Worm (Caenorhabditis elegans): ENCODE results near the gene gsp-2.

gsp-2 gene

DNA sequence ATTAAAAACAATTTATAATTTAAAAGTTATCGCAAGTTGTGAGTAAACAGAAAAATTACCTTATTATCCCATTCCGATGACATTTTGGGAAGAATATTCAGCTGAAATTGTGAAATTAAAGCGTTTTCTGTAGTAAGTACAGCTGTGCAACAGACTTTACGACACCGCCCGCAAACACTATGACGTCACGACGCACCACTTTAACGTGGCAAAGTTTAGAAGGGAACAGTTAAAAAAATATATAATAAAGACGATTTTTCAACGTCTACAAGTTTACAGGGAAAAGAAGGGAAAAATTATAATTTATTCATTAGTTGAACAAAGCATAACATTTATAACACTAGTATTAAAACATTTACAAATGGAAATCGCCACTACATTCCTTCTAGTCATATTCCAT is 17.5 kb downstream of the gsp-2 start, which contains the start of gene F08F8.9:
F08F8.9 (minus strand) TSS at position 101 of the 400 bp plus-strand sequence.
- TF ChIP-seq F57A8.1 (GFP tag; optimal IDR thresholded peaks at IDR 0.05) = no peak
- no peak for TF ChIP-seq nhr-90 (tag; optimal IDR thresholded peaks at IDR 0.05)
- no peak for TF ChIP-seq K12H6.12 (tag; optimal IDR thresholded peaks at IDR 0.05)
- no peak for TF ChIP-seq snpc-1.1 (tag; optimal IDR thresholded peaks at IDR 0.05; ENCODE audit: insufficient read depth)
- no peak for TF ChIP-seq ztf-28 (GFP tag; IDR thresholded peaks at IDR 0.05)

DNA sequence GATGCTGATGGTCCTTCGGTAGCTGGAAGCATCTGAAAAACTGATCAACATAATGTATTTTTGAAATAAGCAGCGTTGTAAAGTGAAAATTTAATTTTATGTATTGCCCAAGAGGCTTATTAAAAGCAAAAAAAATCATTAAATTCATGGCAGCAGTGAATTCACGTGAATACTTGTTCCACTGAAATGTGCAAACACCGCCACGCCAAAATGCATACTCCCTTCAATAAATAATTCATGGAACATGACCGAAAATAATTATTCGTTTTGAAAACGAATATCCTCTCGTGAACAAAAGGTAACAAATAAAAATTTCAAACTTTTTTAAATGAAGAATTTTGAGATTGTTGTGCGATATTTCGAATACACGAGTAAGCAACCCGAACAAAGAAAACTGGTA is 21.0 kb downstream of the gsp-2 start, which contains the start of gene F08F8.10:
F08F8.10 (minus strand) TSS at position 38 of the 400 bp plus-strand sequence.
- TF ChIP-seq hmg-1.2 (GFP tag; IDR thresholded peaks at IDR 0.05) (peak; percentile 29; the same call in 1 of the 2 replicates), K12H6.12 (tag; optimal IDR thresholded peaks at IDR 0.05) (peak; percentile 8), efl-1 (GFP tag; optimal IDR thresholded peaks at IDR 0.05) (no peak), attf-5 (GFP tag; optimal IDR thresholded peaks at IDR 0.05) (peak; percentile 65), hrde-1 (tag; optimal IDR thresholded peaks at IDR 0.05; ENCODE audit: borderline replicate concordance) (peak; percentile 14), snpc-4 (GFP tag; optimal IDR thresholded peaks at IDR 0.05) (no peak), snpc-4 (tag; optimal IDR thresholded peaks at IDR 0.05) (peak in 2 of 4 experiments; percentile 14 to 24), nfyb-1 (GFP tag; IDR thresholded peaks at IDR 0.05) (no peak), ccch-3 (GFP tag; optimal IDR thresholded peaks at IDR 0.05) (no peak), ztf-25 (GFP tag; IDR thresholded peaks at IDR 0.05) (no peak), rcor-1 (GFP tag; IDR thresholded peaks at IDR 0.05) (no peak), ceh-79 (tag; optimal IDR thresholded peaks at IDR 0.05) (no peak), lsl-1 (GFP tag; optimal IDR thresholded peaks at IDR 0.05) (no peak), snpc-3.4 (tag; optimal IDR thresholded peaks at IDR 0.05) (peak; percentile 5), lin-54 (GFP tag; optimal IDR thresholded peaks at IDR 0.05) (peak; percentile 23), F22D6.2 (tag; optimal IDR thresholded peaks at IDR 0.05) (no peak), cebp-1 (GFP tag; IDR thresholded peaks at IDR 0.05) (no peak), cebp-1 (tag; optimal IDR thresholded peaks at IDR 0.05) (peak; percentile 39), ets-4 (GFP tag; optimal IDR thresholded peaks at IDR 0.05) (no peak), ceh-58 (GFP tag; IDR thresholded peaks at IDR 0.05) (no peak), dpff-1 (tag; optimal IDR thresholded peaks at IDR 0.05) (no peak), fkh-3 (tag; optimal IDR thresholded peaks at IDR 0.05) (no peak), ZK185.1 (tag; optimal IDR thresholded peaks at IDR 0.05; ENCODE audit: poor library complexity, severe bottlenecking) (no peak), F57C9.4 (tag; optimal IDR thresholded peaks at IDR 0.05) (no peak), die-1 (tag; optimal IDR thresholded peaks at IDR 0.05) (peak; percentile 24), ekl-4 (GFP tag; IDR thresholded peaks at IDR 0.05) (peak; percentile 32; the same call in 1 of the 2 replicates), nhr-27 (tag; optimal IDR thresholded peaks at IDR 0.05) (no peak), rec-8 (tag; optimal IDR thresholded peaks at IDR 0.05) (no peak), hsf-1 (GFP tag; IDR thresholded peaks at IDR 0.05) (0 out of 2 replicates have a peak, but pooled peaks have one; percentile 29), aptf-2 (GFP tag; conservative IDR thresholded peaks at IDR 0.05) (no peak), atf-7 (tag; optimal IDR thresholded peaks at IDR 0.05) (no peak), athp-1 (tag; optimal IDR thresholded peaks at IDR 0.05) (peak; percentile 24), pbrm-1 (GFP tag; IDR thresholded peaks at IDR 0.05) (no peak), Y56A3A.18 (GFP tag; IDR thresholded peaks at IDR 0.05) (no peak), nhr-90 (tag; optimal IDR thresholded peaks at IDR 0.05) (no peak), madf-3 (GFP tag; IDR thresholded peaks at IDR 0.05) (no peak), tbp1 (GFP tag; optimal IDR thresholded peaks at IDR 0.05) (peak; percentile 33), madf-6 (GFP tag; IDR thresholded peaks at IDR 0.05) (no peak), nhr-80 (tag; optimal IDR thresholded peaks at IDR 0.05) (no peak), nhr-179 (tag; optimal IDR thresholded peaks at IDR 0.05) (no peak), ztf-18 (tag; optimal IDR thresholded peaks at IDR 0.05) (peak; percentile 14), him-1 (tag; optimal IDR thresholded peaks at IDR 0.05) (no peak)
